Worm (Caenorhabditis elegans): Measurements from ENCODE around the gene dop-6.

Gene dop-6

ce11 chrX:4343915-4344314, 23.3 kb downstream of the dop-6 start, which contains the start of gene F14H12.3:
Gene F14H12.3 (plus strand): TSS chrX:4344215.
- no peak for TF ChIP-seq nhr-12 (tag; optimal IDR thresholded peaks at IDR 0.05)
- no peak for TF ChIP-seq lsy-12 (tag; optimal IDR thresholded peaks at IDR 0.05)
- no peak for TF ChIP-seq R02D3.7 (tag; optimal IDR thresholded peaks at IDR 0.05)
- TF ChIP-seq egl-5 (tag; optimal IDR thresholded peaks at IDR 0.05) = no peak
- TF ChIP-seq skn-1 (tag; optimal IDR thresholded peaks at IDR 0.05) = no peak
- no peak for TF ChIP-seq eor-1 (tag; optimal IDR thresholded peaks at IDR 0.05)
- TF ChIP-seq egl-27 (tag; optimal IDR thresholded peaks at IDR 0.05) = no peak
- TF ChIP-seq nhr-11 (tag; optimal IDR thresholded peaks at IDR 0.05) = no peak
- TF ChIP-seq ztf-4 (tag; optimal IDR thresholded peaks at IDR 0.05) = no peak
- TF ChIP-seq fkh-10 (GFP tag; optimal IDR thresholded peaks at IDR 0.05) = no peak
- no peak for TF ChIP-seq tbx-2 (tag; optimal IDR thresholded peaks at IDR 0.05)

- no peak for TF ChIP-seq lin-15B (tag; optimal IDR thresholded peaks at IDR 0.05)
- no peak for TF ChIP-seq egl-5 (tag; optimal IDR thresholded peaks at IDR 0.05)
- no peak for TF ChIP-seq jun-1 (tag; optimal IDR thresholded peaks at IDR 0.05)
- no peak for TF ChIP-seq nhr-28 (tag; optimal IDR thresholded peaks at IDR 0.05)
- TF ChIP-seq ceh-9 (tag; optimal IDR thresholded peaks at IDR 0.05) = no peak
- no peak for TF ChIP-seq nhr-23 (tag; optimal IDR thresholded peaks at IDR 0.05)
- TF ChIP-seq lsy-12 (tag; optimal IDR thresholded peaks at IDR 0.05) = no peak
- TF ChIP-seq ceh-28 (tag; optimal IDR thresholded peaks at IDR 0.05) = no peak
- TF ChIP-seq pha-4 (tag; optimal IDR thresholded peaks at IDR 0.05) = no peak
- no peak for TF ChIP-seq ceh-82 (tag; optimal IDR thresholded peaks at IDR 0.05)
- no peak for TF ChIP-seq ama-1 (optimal IDR thresholded peaks at IDR 0.05)
- no peak for TF ChIP-seq nhr-12 (tag; optimal IDR thresholded peaks at IDR 0.05)
Observed at ce11 chrX:4350198-4350597, 29.5 kb downstream of the dop-6 start, which contains the start of gene F14H12.2. Gene F14H12.2 (plus strand): TSS chrX:4350498.

- TF ChIP-seq pha-4 (tag; optimal IDR thresholded peaks at IDR 0.05) (no peak), eor-1 (tag; optimal IDR thresholded peaks at IDR 0.05) (no peak), fos-1 (tag; optimal IDR thresholded peaks at IDR 0.05) (no peak), snpc-4 (tag; optimal IDR thresholded peaks at IDR 0.05) (no peak), nhr-25 (tag; optimal IDR thresholded peaks at IDR 0.05) (no peak), nhr-43 (tag; optimal IDR thresholded peaks at IDR 0.05; ENCODE audit: poor library complexity, severe bottlenecking) (no peak), mml-1 (tag; optimal IDR thresholded peaks at IDR 0.05) (no peak), ceh-82 (tag; optimal IDR thresholded peaks at IDR 0.05) (no peak), nhr-23 (tag; optimal IDR thresholded peaks at IDR 0.05) (no peak), nhr-77 (tag; optimal IDR thresholded peaks at IDR 0.05) (no peak), ama-1 (optimal IDR thresholded peaks at IDR 0.05) (no peak), mdl-1 (tag; optimal IDR thresholded peaks at IDR 0.05) (no peak), zag-1 (tag; optimal IDR thresholded peaks at IDR 0.05) (no peak), hmg-11 (tag; optimal IDR thresholded peaks at IDR 0.05) (no peak), nhr-11 (tag; optimal IDR thresholded peaks at IDR 0.05) (no peak), elt-1 (tag; optimal IDR thresholded peaks at IDR 0.05) (no peak)
Observed at ce11 chrX:4353318-4353717, 32.7 kb downstream of the dop-6 start, which contains the start of gene col-165. Gene col-165 (plus strand): TSS chrX:4353618.

- TF ChIP-seq tbx-2 (tag; optimal IDR thresholded peaks at IDR 0.05) (no peak), ceh-28 (tag; optimal IDR thresholded peaks at IDR 0.05) (no peak), hmg-11 (tag; optimal IDR thresholded peaks at IDR 0.05) (no peak), ceh-16 (tag; optimal IDR thresholded peaks at IDR 0.05) (no peak), nhr-237 (tag; optimal IDR thresholded peaks at IDR 0.05) (no peak), eor-1 (tag; optimal IDR thresholded peaks at IDR 0.05) (no peak), aly-2 (tag; optimal IDR thresholded peaks at IDR 0.05) (no peak), fos-1 (tag; optimal IDR thresholded peaks at IDR 0.05) (no peak), nhr-11 (tag; optimal IDR thresholded peaks at IDR 0.05) (no peak), sea-2 (GFP tag; optimal IDR thresholded peaks at IDR 0.05) (no peak), mdl-1 (tag; optimal IDR thresholded peaks at IDR 0.05) (no peak), nhr-67 (tag; optimal IDR thresholded peaks at IDR 0.05) (no peak)
Observed at ce11 chrX:4357467-4357866, 36.8 kb downstream of the dop-6 start, which contains the start of gene F14H12.6. Gene F14H12.6 (minus strand): TSS chrX:4357567.

ce11 chrX:4359030-4359429, 38.4 kb downstream of the dop-6 start:
- TF ChIP-seq unc-39 (tag; optimal IDR thresholded peaks at IDR 0.05) (no peak), elt-2 (tag; optimal IDR thresholded peaks at IDR 0.05) (peak; percentile 61)

Measured in whole organism, L3 larva.